Worm (Caenorhabditis elegans): ENCODE data around the gene rsp-2.

- TF ChIP-seq unc-62 (GFP tag; optimal IDR thresholded peaks at IDR 0.05), result no peak
- TF ChIP-seq let-526 (GFP tag; IDR thresholded peaks at IDR 0.05), result no peak
- TF ChIP-seq ztf-3 (GFP tag; optimal IDR thresholded peaks at IDR 0.05), result no peak
- no peak for TF ChIP-seq F39B2.1 (GFP tag; IDR thresholded peaks at IDR 0.05)
- no peak for TF ChIP-seq somi-1 (GFP tag; optimal IDR thresholded peaks at IDR 0.05)
- no peak for TF ChIP-seq C17E4.6 (GFP tag; IDR thresholded peaks at IDR 0.05)
- TF ChIP-seq nfyb-1 (GFP tag; IDR thresholded peaks at IDR 0.05), result no peak
- TF ChIP-seq lin-54 (GFP tag; optimal IDR thresholded peaks at IDR 0.05), result no peak
Measured at ce11 chrII:11415672-11416071, 37.1 kb downstream of the rsp-2 start, which contains the start of gene C05D12.1.
